Comparison of ENCODE assay signal across 5 worm cellular contexts in genomic region chrV:17780285-17780684, ce11.
A peak's percentile ranks its signal among the peaks of the same experiment; 100 is the strongest.
TF ChIP-seq lines count a peak whose summit lies in the region.

No protein-coding gene starts in this region.

TF ChIP-seq in whole organism, L1 larva, 84 proteins besides CTCF, POLR2A, EP300 and RAD21 (continues in another document):
- no peak for TF ChIP-seq tbx-2 (tag; optimal IDR thresholded peaks at IDR 0.05; lab: Kevin White, UChicago)
- TF ChIP-seq jun-1 (tag; optimal IDR thresholded peaks at IDR 0.05; lab: Kevin White, UChicago), result no peak
- no peak for TF ChIP-seq pax-3 (tag; optimal IDR thresholded peaks at IDR 0.05; lab: Kevin White, UChicago)
- TF ChIP-seq pqm-1 (tag; optimal IDR thresholded peaks at IDR 0.05; lab: Kevin White, UChicago), result no peak
- no peak for TF ChIP-seq dpl-1 (GFP tag; optimal IDR thresholded peaks at IDR 0.05; lab: Kevin White, UChicago)
- no peak for TF ChIP-seq nhr-71 (tag; optimal IDR thresholded peaks at IDR 0.05; lab: Kevin White, UChicago)
- TF ChIP-seq ceh-90 (tag; optimal IDR thresholded peaks at IDR 0.05; lab: Kevin White, UChicago), result no peak
- TF ChIP-seq dsc-1 (tag; optimal IDR thresholded peaks at IDR 0.05; lab: Kevin White, UChicago), result no peak
- no peak for TF ChIP-seq lin-15B (tag; optimal IDR thresholded peaks at IDR 0.05; lab: Kevin White, UChicago)
- TF ChIP-seq grh-1 (GFP tag; IDR thresholded peaks at IDR 0.05; lab: Robert Waterston, UW), result no peak
- TF ChIP-seq unc-130 (tag; optimal IDR thresholded peaks at IDR 0.05; lab: Kevin White, UChicago), result no peak
- TF ChIP-seq ama-1 (optimal IDR thresholded peaks at IDR 0.05; lab: Kevin White, UChicago), result no peak
- TF ChIP-seq snu-23 (GFP tag; optimal IDR thresholded peaks at IDR 0.05; lab: Kevin White, UChicago), result no peak
- no peak for TF ChIP-seq zip-4 (GFP tag; optimal IDR thresholded peaks at IDR 0.05; lab: Kevin White, UChicago)
- no peak for TF ChIP-seq hlh-4 (tag; optimal IDR thresholded peaks at IDR 0.05; lab: Kevin White, UChicago)
- TF ChIP-seq C16A3.4 (tag; optimal IDR thresholded peaks at IDR 0.05; lab: Kevin White, UChicago), result no peak
- no peak for TF ChIP-seq unc-98 (GFP tag; IDR thresholded peaks at IDR 0.05; lab: Robert Waterston, UW)
- no peak for TF ChIP-seq zag-1 (tag; optimal IDR thresholded peaks at IDR 0.05; lab: Kevin White, UChicago)
- peak; percentile 17 for TF ChIP-seq elt-2 (tag; optimal IDR thresholded peaks at IDR 0.05; lab: Kevin White, UChicago)
- TF ChIP-seq mdl-1 (tag; optimal IDR thresholded peaks at IDR 0.05; lab: Kevin White, UChicago), result no peak

TF ChIP-seq in whole organism, L2 larva, 48 proteins besides CTCF, POLR2A, EP300 and RAD21:
- TF ChIP-seq crh-2 (tag; optimal IDR thresholded peaks at IDR 0.05; lab: Kevin White, UChicago) (peak; percentile 2), nhr-129 (tag; optimal IDR thresholded peaks at IDR 0.05; lab: Kevin White, UChicago) (peak; percentile 19), ZK546.5 (tag; optimal IDR thresholded peaks at IDR 0.05; lab: Kevin White, UChicago) (no peak), fos-1 (tag; optimal IDR thresholded peaks at IDR 0.05; lab: Kevin White, UChicago) (peak; percentile 50), lin-11 (tag; optimal IDR thresholded peaks at IDR 0.05; lab: Kevin White, UChicago) (no peak)

TF ChIP-seq in whole organism, L3 larva, 47 proteins besides CTCF, POLR2A, EP300 and RAD21:
- no peak for TF ChIP-seq mdl-1 (tag; optimal IDR thresholded peaks at IDR 0.05; lab: Kevin White, UChicago)
- TF ChIP-seq pha-4 (tag; optimal IDR thresholded peaks at IDR 0.05; lab: Kevin White, UChicago), result peak; percentile 1
- TF ChIP-seq pqm-1 (tag; optimal IDR thresholded peaks at IDR 0.05; lab: Kevin White, UChicago), result peak; percentile 5
- TF ChIP-seq elt-2 (tag; optimal IDR thresholded peaks at IDR 0.05; lab: Kevin White, UChicago), result peak; percentile 81
- no peak for TF ChIP-seq tbx-2 (tag; optimal IDR thresholded peaks at IDR 0.05; lab: Kevin White, UChicago)

TF ChIP-seq in whole organism, L4 larva, 104 proteins besides CTCF, POLR2A, EP300 and RAD21:
- TF ChIP-seq dve-1 (tag; optimal IDR thresholded peaks at IDR 0.05; lab: Kevin White, UChicago; ENCODE audit: insufficient read depth) (peak; percentile 47), jun-1 (tag; optimal IDR thresholded peaks at IDR 0.05; lab: Kevin White, UChicago) (no peak), mxl-3 (GFP tag; optimal IDR thresholded peaks at IDR 0.05; lab: Kevin White, UChicago) (no peak), dmd-6 (GFP tag; IDR thresholded peaks at IDR 0.05; lab: Robert Waterston, UW) (peak; percentile 20; the same call in 1 of the 2 replicates), pqm-1 (tag; optimal IDR thresholded peaks at IDR 0.05; lab: Kevin White, UChicago) (peak; percentile 53), nhr-28 (tag; optimal IDR thresholded peaks at IDR 0.05; lab: Kevin White, UChicago) (peak; percentile 69), unc-62 (GFP tag; optimal IDR thresholded peaks at IDR 0.05 in 1 of 2; lab: Kevin White, UChicago) (peak in 1 of 2 experiments; percentile 30), unc-62 (tag; optimal IDR thresholded peaks at IDR 0.05; lab: Kevin White, UChicago) (no peak), mdt-29 (GFP tag; IDR thresholded peaks at IDR 0.05; lab: Robert Waterston, UW) (no peak), aha-1 (tag; lab: Kevin White, UChicago) (peak; percentile 13), hlh-11 (tag; optimal IDR thresholded peaks at IDR 0.05; lab: Kevin White, UChicago) (no peak), mep-1 (tag; optimal IDR thresholded peaks at IDR 0.05; lab: Kevin White, UChicago) (peak; percentile 22), daf-16 (GFP tag; optimal IDR thresholded peaks at IDR 0.05; lab: Kevin White, UChicago) (no peak), daf-16 (tag; optimal IDR thresholded peaks at IDR 0.05; lab: Kevin White, UChicago) (peak; percentile 21), php-3 (GFP tag; IDR thresholded peaks at IDR 0.05; lab: Robert Waterston, UW) (peak; percentile 49; the same call in 1 of the 2 replicates), fos-1 (tag; optimal IDR thresholded peaks at IDR 0.05; lab: Kevin White, UChicago) (no peak), hlh-30 (tag; optimal IDR thresholded peaks at IDR 0.05; lab: Kevin White, UChicago; ENCODE audit: insufficient read depth) (peak; percentile 63), ctbp-1 (GFP tag; IDR thresholded peaks at IDR 0.05; lab: Robert Waterston, UW) (no peak), duxl-1 (tag; optimal IDR thresholded peaks at IDR 0.05; lab: Kevin White, UChicago; ENCODE audit: poor library complexity) (no peak), unc-130 (GFP tag; optimal IDR thresholded peaks at IDR 0.05; lab: Kevin White, UChicago) (no peak)

TF ChIP-seq in whole organism, young adult, 124 proteins besides CTCF, POLR2A, EP300 and RAD21:
- TF ChIP-seq snpc-4 (GFP tag; optimal IDR thresholded peaks at IDR 0.05; lab: Kevin White, UChicago), result no peak
- peak in 1 of 4 experiments; percentile 10 for TF ChIP-seq snpc-4 (tag; optimal IDR thresholded peaks at IDR 0.05; lab: Kevin White, UChicago)
- TF ChIP-seq F39B2.1 (GFP tag; IDR thresholded peaks at IDR 0.05; lab: Robert Waterston, UW), result no peak
- TF ChIP-seq nhr-80 (tag; optimal IDR thresholded peaks at IDR 0.05; lab: Kevin White, UChicago), result peak; percentile 56
